Worm (Caenorhabditis elegans): ENCODE measurements around the gene F59B10.3.
A peak's percentile ranks its signal among the peaks of the same experiment; 100 is the strongest.

F59B10.3 gene

DNA sequence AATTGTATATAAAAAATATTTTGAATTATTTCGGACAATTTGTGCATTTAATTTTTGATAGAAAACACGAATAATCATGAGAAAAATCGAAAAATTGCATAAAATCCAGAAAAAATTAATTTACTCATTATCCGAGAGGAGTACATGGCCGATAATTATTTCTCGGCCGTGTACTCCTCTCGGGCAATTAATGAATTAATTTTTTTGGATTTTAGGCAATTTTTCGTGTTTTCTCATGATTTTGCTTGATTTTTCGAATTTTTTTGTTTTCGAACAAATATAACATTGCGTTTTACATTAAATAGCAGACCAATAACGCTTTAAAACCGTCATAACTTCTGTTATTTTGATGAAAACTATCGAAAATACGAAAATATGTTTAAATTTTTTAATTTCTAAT lies 27.6 kb downstream of the F59B10.3 start:
- no peak for TF ChIP-seq elt-3 (tag; optimal IDR thresholded peaks at IDR 0.05)
- no peak for TF ChIP-seq ces-1 (GFP tag; optimal IDR thresholded peaks at IDR 0.05)
- no peak for TF ChIP-seq nhr-2 (tag; optimal IDR thresholded peaks at IDR 0.05)
- no peak for TF ChIP-seq blmp-1 (tag; optimal IDR thresholded peaks at IDR 0.05)
- TF ChIP-seq nhr-237 (tag; optimal IDR thresholded peaks at IDR 0.05) = no peak
- no peak for TF ChIP-seq bed-3 (GFP tag; optimal IDR thresholded peaks at IDR 0.05)
- TF ChIP-seq ceh-43 (GFP tag; optimal IDR thresholded peaks at IDR 0.05) = no peak

- TF ChIP-seq flh-1 (GFP tag; optimal IDR thresholded peaks at IDR 0.05) (no peak), sptf-1 (tag; optimal IDR thresholded peaks at IDR 0.05) (no peak), nhr-2 (tag; optimal IDR thresholded peaks at IDR 0.05) (no peak), sem-2 (GFP tag; optimal IDR thresholded peaks at IDR 0.05) (no peak), ces-1 (GFP tag; optimal IDR thresholded peaks at IDR 0.05) (no peak), elt-1 (tag; optimal IDR thresholded peaks at IDR 0.05; ENCODE audit: borderline replicate concordance, insufficient read depth) (no peak), blmp-1 (tag; optimal IDR thresholded peaks at IDR 0.05) (no peak), mls-2 (tag; optimal IDR thresholded peaks at IDR 0.05) (no peak), unc-39 (tag; optimal IDR thresholded peaks at IDR 0.05) (no peak), nhr-237 (tag; optimal IDR thresholded peaks at IDR 0.05) (no peak), cnd-1 (tag; optimal IDR thresholded peaks at IDR 0.05) (no peak), pha-4 (tag; optimal IDR thresholded peaks at IDR 0.05) (no peak), elt-3 (tag; optimal IDR thresholded peaks at IDR 0.05) (no peak), unc-62 (GFP tag; optimal IDR thresholded peaks at IDR 0.05) (no peak), ceh-83 (GFP tag; optimal IDR thresholded peaks at IDR 0.05) (no peak), drap-1 (GFP tag; optimal IDR thresholded peaks at IDR 0.05) (no peak), mep-1 (tag; optimal IDR thresholded peaks at IDR 0.05) (no peak), lin-13 (tag; optimal IDR thresholded peaks at IDR 0.05) (no peak)
Measured at ce11 chrII:10539232-10539631, 28.9 kb downstream of the F59B10.3 start, which contains the start of gene R166.3. Gene R166.3 (minus strand): TSS chrII:10539332.

- TF ChIP-seq nhr-28 (tag; optimal IDR thresholded peaks at IDR 0.05) (no peak), lin-32 (GFP tag; optimal IDR thresholded peaks at IDR 0.05) (no peak), nhr-2 (tag; optimal IDR thresholded peaks at IDR 0.05) (no peak), pha-4 (tag; optimal IDR thresholded peaks at IDR 0.05) (peak; percentile 5), tbx-8 (GFP tag; optimal IDR thresholded peaks at IDR 0.05) (no peak), zip-8 (tag; optimal IDR thresholded peaks at IDR 0.05) (no peak), unc-120 (tag; optimal IDR thresholded peaks at IDR 0.05; ENCODE audit: poor library complexity, severe bottlenecking) (no peak), ham-2 (GFP tag; optimal IDR thresholded peaks at IDR 0.05) (no peak), mab-5 (tag; optimal IDR thresholded peaks at IDR 0.05) (no peak), ceh-83 (GFP tag; optimal IDR thresholded peaks at IDR 0.05) (peak; percentile 43), nhr-12 (tag; optimal IDR thresholded peaks at IDR 0.05) (no peak), flh-1 (GFP tag; optimal IDR thresholded peaks at IDR 0.05) (no peak), mep-1 (tag; optimal IDR thresholded peaks at IDR 0.05) (peak; percentile 21), ztf-11 (tag; optimal IDR thresholded peaks at IDR 0.05) (peak; percentile 16), blmp-1 (tag; optimal IDR thresholded peaks at IDR 0.05) (no peak), drap-1 (GFP tag; optimal IDR thresholded peaks at IDR 0.05) (no peak), hlh-1 (tag; optimal IDR thresholded peaks at IDR 0.05) (no peak), sem-2 (GFP tag; optimal IDR thresholded peaks at IDR 0.05) (peak; percentile 14), sptf-1 (tag; optimal IDR thresholded peaks at IDR 0.05) (peak; percentile 77), ces-1 (GFP tag; optimal IDR thresholded peaks at IDR 0.05) (peak; percentile 46), lin-13 (tag; optimal IDR thresholded peaks at IDR 0.05) (no peak), M03D4.4 (tag; optimal IDR thresholded peaks at IDR 0.05) (peak; percentile 45), lsy-2 (tag; optimal IDR thresholded peaks at IDR 0.05) (peak; percentile 55), elt-1 (tag; optimal IDR thresholded peaks at IDR 0.05; ENCODE audit: borderline replicate concordance, insufficient read depth) (no peak), ceh-43 (GFP tag; optimal IDR thresholded peaks at IDR 0.05) (no peak), nhr-237 (tag; optimal IDR thresholded peaks at IDR 0.05) (peak; percentile 52), mls-2 (tag; optimal IDR thresholded peaks at IDR 0.05) (no peak), elt-3 (tag; optimal IDR thresholded peaks at IDR 0.05) (no peak), nhr-76 (tag; optimal IDR thresholded peaks at IDR 0.05) (no peak), bed-3 (GFP tag; optimal IDR thresholded peaks at IDR 0.05) (peak; percentile 27), ceh-39 (tag; optimal IDR thresholded peaks at IDR 0.05) (peak; percentile 57), unc-62 (GFP tag; optimal IDR thresholded peaks at IDR 0.05) (peak; percentile 41), unc-39 (tag; optimal IDR thresholded peaks at IDR 0.05) (no peak), cnd-1 (tag; optimal IDR thresholded peaks at IDR 0.05) (no peak), snpc-4 (tag; optimal IDR thresholded peaks at IDR 0.05) (no peak)
Measured at ce11 chrII:10541923-10542486, 31.7 kb downstream of the F59B10.3 start, which contains the start of gene pro-1. Gene pro-1 (minus strand): TSS chrII:10541996.
